Worm (Caenorhabditis elegans) whole organism, mixed stage, embryonic: Measurements from ENCODE around the gene C14C6.13.

Experiments
- M03D4.4 ChIP-seq: sonication (generic microtip); optimal IDR thresholded peaks from 2 replicates; lab custom pipeline; 2017; ENCODE audit warnings: mild to moderate bottlenecking, missing genetic modification characterization, missing compliant biosample characterization
- bed-3 ChIP-seq: fragments of 200-800 bp; sonication (Bioruptor generic); optimal IDR thresholded peaks from 3 replicates; lab custom pipeline; 2018; ENCODE audit warnings: mild to moderate bottlenecking, missing genetic modification characterization, moderate library complexity, missing compliant biosample characterization
- blmp-1 ChIP-seq: fragments of 150-350 bp; optimal IDR thresholded peaks from 2 replicates; lab custom pipeline; 2014; ENCODE audit warnings: missing biosample characterization, missing genetic modification characterization
- ceh-39 ChIP-seq: fragments of 150-350 bp; optimal IDR thresholded peaks from 2 replicates; lab custom pipeline; 2014; ENCODE audit warnings: missing biosample characterization, missing genetic modification characterization
- ceh-43 ChIP-seq: fragments of 200-800 bp; sonication (Bioruptor generic); optimal IDR thresholded peaks from 2 replicates; lab custom pipeline; 2018; ENCODE audit warnings: mild to moderate bottlenecking, missing genetic modification characterization, moderate library complexity, missing compliant biosample characterization
- ceh-83 ChIP-seq: fragments of 200-800 bp; sonication (Bioruptor generic); optimal IDR thresholded peaks from 2 replicates; lab custom pipeline; 2018; ENCODE audit warnings: mild to moderate bottlenecking, missing genetic modification characterization, missing compliant biosample characterization
- ces-1 ChIP-seq: fragments of 150-350 bp; optimal IDR thresholded peaks from 2 replicates; lab custom pipeline; 2014; ENCODE audit warnings: missing biosample characterization, missing genetic modification reagents, missing genetic modification characterization
- cnd-1 ChIP-seq: fragments of 200-800 bp; sonication (Bioruptor generic); optimal IDR thresholded peaks from 2 replicates; lab custom pipeline; 2018; ENCODE audit warnings: mild to moderate bottlenecking, missing genetic modification characterization, missing compliant biosample characterization
- drap-1 ChIP-seq: fragments of 200-800 bp; sonication (Bioruptor generic); optimal IDR thresholded peaks from 3 replicates; lab custom pipeline; 2018; ENCODE audit warnings: mild to moderate bottlenecking, missing genetic modification characterization, missing compliant biosample characterization
- elt-1 ChIP-seq: sonication (generic microtip); optimal IDR thresholded peaks from 2 replicates; lab custom pipeline; 2017; ENCODE audit warnings: missing genetic modification characterization, mild to moderate bottlenecking, missing compliant biosample characterization, antibody characterized with exemption, moderate library complexity, borderline replicate concordance; ENCODE audit not compliant: insufficient read depth
- elt-3 ChIP-seq: fragments of 150-350 bp; optimal IDR thresholded peaks from 2 replicates; lab custom pipeline; 2014; ENCODE audit warnings: missing biosample characterization, missing genetic modification characterization
- flh-1 ChIP-seq: fragments of 200-800 bp; sonication (Bioruptor generic); optimal IDR thresholded peaks from 2 replicates; lab custom pipeline; 2018; ENCODE audit warnings: mild to moderate bottlenecking, missing genetic modification characterization, moderate library complexity, missing compliant biosample characterization
- ham-2 ChIP-seq: fragments of 200-800 bp; sonication (Bioruptor generic); optimal IDR thresholded peaks from 2 replicates; lab custom pipeline; 2018; ENCODE audit warnings: mild to moderate bottlenecking, missing genetic modification characterization, missing compliant biosample characterization
- hlh-1 ChIP-seq: fragments of 150-350 bp; optimal IDR thresholded peaks from 2 replicates; lab custom pipeline; 2014; ENCODE audit warnings: missing biosample characterization, missing genetic modification reagents, missing genetic modification characterization
- lin-13 ChIP-seq: fragments of 150-350 bp; optimal IDR thresholded peaks from 2 replicates; lab custom pipeline; 2014; ENCODE audit warnings: missing biosample characterization, missing genetic modification characterization
- lin-32 ChIP-seq: fragments of 200-800 bp; sonication (Bioruptor generic); optimal IDR thresholded peaks from 2 replicates; lab custom pipeline; 2018; ENCODE audit warnings: mild to moderate bottlenecking, missing genetic modification characterization, missing compliant biosample characterization
- lsy-2 ChIP-seq: fragments of 150-350 bp; optimal IDR thresholded peaks from 2 replicates; lab custom pipeline; 2014; ENCODE audit warnings: missing biosample characterization, missing genetic modification characterization
- mab-5 ChIP-seq: fragments of 150-350 bp; optimal IDR thresholded peaks from 2 replicates; lab custom pipeline; 2014; ENCODE audit warnings: missing biosample characterization, missing genetic modification characterization
- mls-2 ChIP-seq: sonication (generic microtip); optimal IDR thresholded peaks from 2 replicates; lab custom pipeline; 2016; ENCODE audit warnings: mild to moderate bottlenecking, missing genetic modification characterization, moderate library complexity, missing compliant biosample characterization
- nhr-2 ChIP-seq: fragments of 150-350 bp; optimal IDR thresholded peaks from 2 replicates; lab custom pipeline; 2014; ENCODE audit warnings: missing biosample characterization, missing genetic modification characterization
- nhr-237 ChIP-seq: fragments of 150-350 bp; optimal IDR thresholded peaks from 2 replicates; lab custom pipeline; 2014; ENCODE audit warnings: missing biosample characterization, missing genetic modification characterization
- nhr-76 ChIP-seq: sonication (generic microtip); optimal IDR thresholded peaks from 2 replicates; lab custom pipeline; 2017; ENCODE audit warnings: missing biosample characterization, missing genetic modification characterization
- pha-4 ChIP-seq: fragments of 150-350 bp; optimal IDR thresholded peaks from 2 replicates; lab custom pipeline; 2018; ENCODE audit warnings: missing biosample characterization, missing genetic modification reagents, missing genetic modification characterization
- sem-2 ChIP-seq: fragments of 200-800 bp; sonication (Bioruptor generic); optimal IDR thresholded peaks from 2 replicates; lab custom pipeline; 2018; ENCODE audit warnings: mild to moderate bottlenecking, missing genetic modification characterization, missing compliant biosample characterization
- snpc-4 ChIP-seq: fragments of 150-350 bp; optimal IDR thresholded peaks from 2 replicates; lab custom pipeline; 2014; ENCODE audit warnings: missing biosample characterization, missing genetic modification characterization
- sptf-1 ChIP-seq: sonication (generic microtip); optimal IDR thresholded peaks from 2 replicates; lab custom pipeline; 2017; ENCODE audit warnings: mild to moderate bottlenecking, missing genetic modification characterization, moderate library complexity, missing compliant biosample characterization
- tbx-8 ChIP-seq: fragments of 200-800 bp; sonication (Bioruptor generic); optimal IDR thresholded peaks from 2 replicates; lab custom pipeline; 2018; ENCODE audit warnings: mild to moderate bottlenecking, missing genetic modification characterization, moderate library complexity, missing compliant biosample characterization
- unc-120 ChIP-seq: sonication (generic microtip); optimal IDR thresholded peaks from 2 replicates; lab custom pipeline; 2017; ENCODE audit warnings: missing genetic modification characterization, missing compliant biosample characterization; ENCODE audit not compliant: poor library complexity, severe bottlenecking
- unc-39 ChIP-seq: fragments of 150-350 bp; optimal IDR thresholded peaks from 2 replicates; lab custom pipeline; 2014; ENCODE audit warnings: missing biosample characterization, missing genetic modification characterization
- zip-8 ChIP-seq: fragments of 150-350 bp; optimal IDR thresholded peaks from 2 replicates; lab custom pipeline; 2014; ENCODE audit warnings: missing biosample characterization, missing genetic modification characterization
- ztf-11 ChIP-seq: fragments of 150-350 bp; optimal IDR thresholded peaks from 2 replicates; lab custom pipeline; 2014; ENCODE audit warnings: missing biosample characterization, missing genetic modification characterization

Gene C14C6.13

DNA sequence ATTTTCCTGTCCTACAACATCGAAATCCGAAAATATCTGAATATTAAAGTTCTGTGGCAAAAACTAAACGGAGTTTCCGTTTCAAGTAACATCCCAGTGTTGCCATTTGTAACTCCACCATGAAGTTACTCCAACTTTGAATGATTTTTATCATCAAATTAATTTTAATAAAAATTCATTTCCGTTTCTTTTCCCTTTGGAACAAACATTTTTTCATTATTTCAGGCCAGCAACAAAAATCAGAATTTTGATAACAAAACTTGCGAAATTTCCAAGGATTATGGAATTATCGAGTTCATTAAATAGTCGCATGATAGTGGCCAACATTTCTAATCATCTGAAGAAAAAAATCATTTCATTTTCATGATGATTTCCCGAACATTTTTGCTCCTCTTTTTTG, 11.7 kb downstream of the C14C6.13 start, which contains the start of gene C14C6.2:
TSS of gene C14C6.2 (plus strand) at position 301 of the 400 bp plus-strand sequence.
- TF ChIP-seq mls-2 (tag; lab: Kevin White, UChicago) (no peak), sptf-1 (tag; lab: Kevin White, UChicago) (no peak), snpc-4 (tag; lab: Kevin White, UChicago) (no peak), blmp-1 (tag; lab: Kevin White, UChicago) (no peak), bed-3 (GFP tag; lab: Kevin White, UChicago) (no peak), ceh-39 (no peak), lin-13 (tag; lab: Kevin White, UChicago) (no peak), pha-4 (tag; lab: Kevin White, UChicago) (no peak), ztf-11 (tag; lab: Kevin White, UChicago) (no peak), cnd-1 (tag; lab: Kevin White, UChicago) (no peak), sem-2 (GFP tag; lab: Kevin White, UChicago) (no peak)

DNA sequence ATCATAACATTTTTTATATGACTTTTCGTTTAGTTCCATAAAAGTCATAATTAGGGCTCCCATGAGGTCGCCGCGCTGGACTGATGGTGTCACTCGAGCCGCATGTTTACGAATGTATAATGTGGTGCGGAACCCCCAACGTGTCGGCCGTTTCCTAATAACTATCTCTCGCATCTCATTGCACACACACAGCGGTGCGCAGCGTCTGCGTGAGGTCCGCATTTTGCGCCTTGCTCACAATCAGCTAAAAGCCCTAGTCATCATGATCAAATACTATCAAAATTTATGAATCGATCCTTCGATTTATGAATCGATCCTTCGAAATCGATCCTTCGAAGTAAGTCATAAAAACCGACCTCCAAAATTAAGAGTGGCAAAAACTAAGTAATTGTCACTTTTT, 14.6 kb downstream of the C14C6.13 start, which contains the start of gene srx-7:
TSS of gene srx-7 (plus strand) at position 256 of the 400 bp plus-strand sequence.
- TF ChIP-seq elt-1 = no peak
- no peak for TF ChIP-seq bed-3 (GFP tag; lab: Kevin White, UChicago)
- TF ChIP-seq sptf-1 (tag; lab: Kevin White, UChicago) = no peak
- TF ChIP-seq ham-2 (GFP tag; lab: Kevin White, UChicago) = no peak
- no peak for TF ChIP-seq pha-4 (tag; lab: Kevin White, UChicago)
- TF ChIP-seq M03D4.4 = no peak
- TF ChIP-seq nhr-2 (tag; lab: Kevin White, UChicago) = no peak
- no peak for TF ChIP-seq cnd-1 (tag; lab: Kevin White, UChicago)
- no peak for TF ChIP-seq flh-1 (GFP tag; lab: Kevin White, UChicago)
- TF ChIP-seq nhr-76 = no peak
- TF ChIP-seq blmp-1 (tag; lab: Kevin White, UChicago) = no peak
- no peak for TF ChIP-seq ztf-11 (tag; lab: Kevin White, UChicago)
- TF ChIP-seq hlh-1 (tag; lab: Kevin White, UChicago) = no peak
- no peak for TF ChIP-seq lsy-2 (tag; lab: Kevin White, UChicago)
- TF ChIP-seq snpc-4 (tag; lab: Kevin White, UChicago) = no peak

DNA sequence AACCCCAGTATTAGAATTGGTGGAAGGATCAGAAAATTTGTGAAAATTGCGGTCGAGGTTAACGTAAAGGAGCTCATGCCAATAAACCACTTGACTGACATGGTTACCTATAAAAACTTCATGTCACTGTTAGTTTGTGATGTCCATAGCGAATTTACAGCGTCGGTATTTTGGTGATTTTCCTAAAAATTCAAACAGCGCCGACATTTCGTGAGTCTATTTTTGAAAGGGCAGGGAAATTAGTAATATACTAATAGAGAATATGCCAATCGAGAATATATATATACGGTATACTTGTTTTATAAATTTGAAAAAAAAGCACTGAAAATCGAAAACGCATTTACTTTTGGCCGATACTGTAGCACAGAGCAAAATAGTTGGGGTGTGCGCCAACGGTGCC, 18.5 kb downstream of the C14C6.13 start, which contains the start of gene srx-8:
TSS of gene srx-8 (minus strand) at position 101 of the 400 bp plus-strand sequence.
- TF ChIP-seq ham-2 (GFP tag; lab: Kevin White, UChicago) (no peak), sem-2 (GFP tag; lab: Kevin White, UChicago) (no peak), drap-1 (GFP tag; lab: Kevin White, UChicago) (no peak), bed-3 (GFP tag; lab: Kevin White, UChicago) (no peak), nhr-2 (tag; lab: Kevin White, UChicago) (no peak), ces-1 (GFP tag; lab: Kevin White, UChicago) (no peak), hlh-1 (tag; lab: Kevin White, UChicago) (no peak), lin-32 (GFP tag; lab: Kevin White, UChicago) (no peak), lin-13 (tag; lab: Kevin White, UChicago) (no peak), ceh-83 (no peak), tbx-8 (GFP tag; lab: Kevin White, UChicago) (no peak), flh-1 (GFP tag; lab: Kevin White, UChicago) (no peak), cnd-1 (tag; lab: Kevin White, UChicago) (no peak), lsy-2 (tag; lab: Kevin White, UChicago) (no peak), mab-5 (tag; lab: Kevin White, UChicago) (no peak), elt-3 (tag; lab: Kevin White, UChicago) (no peak), nhr-237 (tag; lab: Kevin White, UChicago) (no peak), nhr-76 (no peak), zip-8 (tag; lab: Kevin White, UChicago) (no peak), unc-39 (tag; lab: Kevin White, UChicago) (no peak)

DNA sequence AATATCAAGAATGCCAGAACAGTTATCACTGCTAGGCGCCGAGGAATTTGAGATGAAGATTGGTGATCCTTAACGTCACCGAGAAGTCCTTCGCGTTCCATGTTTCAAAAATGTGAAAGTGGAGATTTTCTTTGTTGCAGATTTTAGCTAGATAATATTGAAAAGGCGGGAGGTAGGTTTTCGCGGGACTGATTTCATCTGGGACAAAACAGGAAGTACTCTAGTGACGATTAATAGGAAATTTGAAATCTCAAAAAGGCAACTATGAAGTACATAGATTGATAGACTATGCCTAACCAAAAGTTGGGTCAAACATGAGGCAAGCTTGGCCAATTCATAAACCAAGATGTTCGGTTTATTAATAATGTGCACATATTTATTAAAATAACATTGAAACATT, 21.5 kb downstream of the C14C6.13 start, which contains the start of gene C14C6.8:
TSS of gene C14C6.8 (minus strand) at position 101 of the 400 bp plus-strand sequence.
- TF ChIP-seq lsy-2 (tag; lab: Kevin White, UChicago) (no peak), nhr-2 (tag; lab: Kevin White, UChicago) (no peak), unc-120 (tag; lab: Kevin White, UChicago) (no peak), ceh-83 (no peak), unc-39 (tag; lab: Kevin White, UChicago) (no peak), ceh-43 (GFP tag; lab: Kevin White, UChicago) (no peak)
